Worm (Caenorhabditis elegans) whole organism, young adult: Measurements from ENCODE around the gene srh-145.

ENCODE experiments used
- dpff-1 ChIP-seq: sonication (generic microtip); optimal IDR thresholded peaks from 2 replicates; lab custom pipeline; 2017; ENCODE audit warnings: mild to moderate bottlenecking, missing genetic modification characterization, missing compliant biosample characterization
- egrh-3 ChIP-seq: fragments of 200-800 bp; sonication (Bioruptor generic); IDR thresholded peaks from 2 replicates; pipeline ENCODE4 v1.3.6; 2022; ENCODE audit warnings: missing genetic modification reagents, missing genetic modification characterization, missing compliant biosample characterization
- pha-4 ChIP-seq: fragments of 150-350 bp; sonication (generic microtip); optimal IDR thresholded peaks from 2 replicates; lab custom pipeline; 2014; ENCODE audit warnings: missing biosample characterization, missing genetic modification reagents, missing genetic modification characterization
- unc-62 ChIP-seq: fragments of 150-350 bp; optimal IDR thresholded peaks from 2 replicates; lab custom pipeline; 2014; ENCODE audit warnings: missing biosample characterization, missing genetic modification reagents, missing genetic modification characterization

ce11 chrV:16429940-16430339 lies 19.4 kb downstream of the srh-145 start, which contains the start of gene str-73:
- no peak for TF ChIP-seq egrh-3 (GFP tag; lab: Robert Waterston, UW)
- TF ChIP-seq dpff-1 (tag; lab: Kevin White, UChicago): no peak
- no peak for TF ChIP-seq pha-4 (tag; lab: Kevin White, UChicago)
- TF ChIP-seq unc-62 (GFP tag; lab: Kevin White, UChicago): no peak
